Fruit fly (Drosophila melanogaster) ovary, adult (tissue): ENCODE data around the gene CG1628.

ENCODE experiments used
- CG17801 ChIP-seq: fragments of 200-800 bp; optimal IDR thresholded peaks from 2 replicates; lab custom pipeline; 2019; ENCODE audit warnings: missing biosample characterization, mild to moderate bottlenecking, missing genetic modification characterization, moderate library complexity; ENCODE audit not compliant: partially characterized antibody

The CG1628 gene

dm6 chrX:10557432-10557831, 45.1 kb downstream of the CG1628 start:
- no peak for TF ChIP-seq CG17801

- TF ChIP-seq CG17801: no peak
These were observed 53.5 kb downstream of the CG1628 start for dm6 chrX:10549050-10549449.
